Worm (Caenorhabditis elegans): ENCODE results near the gene srh-252.

DNA sequence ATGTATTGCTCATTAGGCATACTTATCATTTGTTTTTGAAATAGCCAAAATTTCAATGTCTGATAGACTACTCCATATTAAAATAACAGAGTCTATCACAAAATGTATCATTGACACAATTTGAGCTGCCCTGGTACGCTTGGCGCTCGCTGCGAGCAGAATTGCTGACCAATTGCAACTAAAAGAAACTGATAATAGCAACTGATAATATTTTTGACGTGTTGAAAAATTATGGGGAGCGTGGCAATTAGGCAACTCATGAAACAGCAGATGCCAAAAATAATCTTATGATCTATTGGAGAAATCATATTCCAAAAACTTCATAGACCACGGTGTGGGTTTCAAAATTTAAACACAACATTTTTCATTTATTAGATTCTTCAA, 18.1 kb upstream of the srh-252 start:
- TF ChIP-seq nhr-90 (tag; optimal IDR thresholded peaks at IDR 0.05) (no peak), dpl-1 (GFP tag; optimal IDR thresholded peaks at IDR 0.05) (no peak), bed-2 (GFP tag; IDR thresholded peaks at IDR 0.05) (no peak), T26A5.8 (tag; optimal IDR thresholded peaks at IDR 0.05) (no peak), ztf-28 (GFP tag; IDR thresholded peaks at IDR 0.05) (no peak), unc-62 (GFP tag; optimal IDR thresholded peaks at IDR 0.05) (no peak), athp-1 (tag; optimal IDR thresholded peaks at IDR 0.05) (no peak)
